Fruit fly (Drosophila melanogaster) whole organism, embryonic: Measurements from ENCODE around the gene ppk.

Experiments
- CG14014 ChIP-seq: fragments of 200-800 bp; sonication (Bioruptor generic); IDR thresholded peaks from 2 replicates; pipeline ENCODE4 v1.3.6; 2022; ENCODE audit warnings: missing biosample characterization, missing genetic modification characterization
- CG15479 ChIP-seq: fragments of 200-800 bp; sonication (Bioruptor generic); optimal IDR thresholded peaks from 3 replicates; lab custom pipeline; 2019; ENCODE audit warnings: missing biosample characterization, mild to moderate bottlenecking, missing genetic modification characterization, moderate library complexity
- CG2120 ChIP-seq: fragments of 200-800 bp; sonication (Bioruptor generic); optimal IDR thresholded peaks from 3 replicates; lab custom pipeline; 2016; ENCODE audit warnings: missing biosample characterization, missing genetic modification characterization
- Deaf1 ChIP-seq: fragments of 200-800 bp; optimal IDR thresholded peaks from 3 replicates; lab custom pipeline; 2019; ENCODE audit warnings: missing biosample characterization, mild to moderate bottlenecking, missing genetic modification characterization, moderate library complexity
- HLH4C ChIP-seq: fragments of 200-800 bp; sonication (Bioruptor generic); IDR thresholded peaks from 3 replicates; pipeline ENCODE4 v1.3.6; 2022; ENCODE audit warnings: missing biosample characterization, missing genetic modification characterization; ENCODE audit not compliant: partially characterized antibody
- Myb ChIP-seq: fragments of 200-800 bp; sonication (Bioruptor generic); optimal IDR thresholded peaks from 2 replicates; lab custom pipeline; 2016; ENCODE audit warnings: missing biosample characterization, missing genetic modification characterization
- bbx ChIP-seq: fragments of 200-800 bp; sonication (Bioruptor generic); IDR thresholded peaks from 2 replicates; pipeline ENCODE4 v1.3.6; 2022; ENCODE audit warnings: missing biosample characterization, missing genetic modification characterization; ENCODE audit not compliant: partially characterized antibody
- bsh ChIP-seq, 2 experiments: fragments of 200-800 bp; sonication (Bioruptor generic); optimal IDR thresholded peaks; 2 replicates each; lab custom pipeline; 2017 to 2018; ENCODE audit warnings: mild to moderate bottlenecking in 2 of 2, missing biosample characterization in 2 of 2, missing genetic modification characterization in 2 of 2, moderate library complexity in 1 of 2
- inv ChIP-seq: fragments of 200-800 bp; sonication (Bioruptor generic); IDR thresholded peaks from 2 replicates; pipeline ENCODE4 v1.3.6; 2022; ENCODE audit warnings: missing biosample characterization, missing genetic modification characterization; ENCODE audit not compliant: partially characterized antibody

dm6 chr2L:14370777-14371096 lies 10.2 kb downstream of the ppk start:
- TF ChIP-seq CG15479 (no peak), bbx (GFP tag; lab: Robert Waterston, UW) (no peak), HLH4C (no peak), bsh (GFP tag; optimal IDR thresholded peaks at IDR 0.05; lab: Kevin White, UChicago) (peak in 1 of 2 experiments; percentile 4), Myb (GFP tag; lab: Kevin White, UChicago) (no peak), Deaf1 (tag; lab: Kevin White, UChicago) (no peak), CG2120 (GFP tag; lab: Kevin White, UChicago) (no peak), CG14014 (GFP tag; lab: Robert Waterston, UW) (no peak), inv (GFP tag; lab: Robert Waterston, UW) (no peak)
